Fruit fly (Drosophila melanogaster) Kc167 (cell line): Measurements from ENCODE around the gene Zip88E.

Experiments
- Myc ChIP-seq: fragments of >200 bp; optimal IDR thresholded peaks from 2 replicates; lab custom pipeline; 2017; ENCODE audit warnings: missing external identifiers
- Sin3A ChIP-seq: fragments of >200 bp; optimal IDR thresholded peaks from 2 replicates; lab custom pipeline; 2018; ENCODE audit warnings: missing external identifiers
- h ChIP-seq: fragments of >200 bp; optimal IDR thresholded peaks from 3 replicates; lab custom pipeline; 2018; ENCODE audit warnings: missing external identifiers
- insv ChIP-seq: fragments of >200 bp; optimal IDR thresholded peaks from 3 replicates; lab custom pipeline; 2018; ENCODE audit warnings: missing external identifiers
- psq ChIP-seq: fragments of >200 bp; optimal IDR thresholded peaks from 2 replicates; lab custom pipeline; 2017; ENCODE audit warnings: missing external identifiers
- ttk ChIP-seq: sonication (Bioruptor generic); optimal IDR thresholded peaks from 2 replicates; lab custom pipeline; 2017; ENCODE audit warnings: missing external identifiers

Zip88E gene

DNA sequence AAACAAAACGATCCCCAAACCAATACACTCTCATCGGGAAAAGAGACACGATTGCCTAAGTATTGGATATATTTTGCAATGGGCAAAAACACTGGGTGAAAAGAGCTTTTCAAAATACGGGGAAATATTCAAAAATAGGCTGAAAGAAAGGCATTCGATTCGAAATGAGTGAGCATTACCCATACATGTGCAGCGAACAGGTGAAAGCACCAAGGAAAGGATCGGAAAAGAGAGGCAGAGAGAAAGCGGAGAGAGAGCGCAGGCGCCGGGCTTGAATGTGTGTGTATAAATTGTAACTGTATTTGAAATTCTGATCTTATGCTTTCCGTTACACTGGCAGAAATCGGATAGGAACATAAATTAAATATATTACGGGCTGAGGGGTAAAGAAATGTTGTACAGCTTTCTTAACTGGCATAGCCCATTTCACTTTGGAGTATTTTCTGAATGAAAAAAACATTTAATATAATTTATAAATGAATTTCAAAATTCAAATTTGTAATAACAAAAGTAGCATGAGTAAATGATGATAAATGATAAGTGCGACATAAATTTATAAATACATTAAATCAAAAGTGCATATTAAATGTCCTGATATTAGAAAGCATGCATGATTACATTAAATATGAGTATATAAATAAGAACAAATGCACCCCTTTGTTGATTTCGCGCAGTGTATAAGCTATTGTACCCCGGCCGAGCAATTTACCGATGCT, 12.3 kb downstream of the Zip88E start:
- TF ChIP-seq insv (lab: Kevin White, UChicago) = no peak
- TF ChIP-seq h (lab: Kevin White, UChicago) = no peak
- TF ChIP-seq Myc (lab: Kevin White, UChicago) = no peak
- TF ChIP-seq Sin3A (lab: Kevin White, UChicago) = no peak
- TF ChIP-seq ttk (lab: Kevin White, UChicago) = no peak
- no peak for TF ChIP-seq psq

DNA sequence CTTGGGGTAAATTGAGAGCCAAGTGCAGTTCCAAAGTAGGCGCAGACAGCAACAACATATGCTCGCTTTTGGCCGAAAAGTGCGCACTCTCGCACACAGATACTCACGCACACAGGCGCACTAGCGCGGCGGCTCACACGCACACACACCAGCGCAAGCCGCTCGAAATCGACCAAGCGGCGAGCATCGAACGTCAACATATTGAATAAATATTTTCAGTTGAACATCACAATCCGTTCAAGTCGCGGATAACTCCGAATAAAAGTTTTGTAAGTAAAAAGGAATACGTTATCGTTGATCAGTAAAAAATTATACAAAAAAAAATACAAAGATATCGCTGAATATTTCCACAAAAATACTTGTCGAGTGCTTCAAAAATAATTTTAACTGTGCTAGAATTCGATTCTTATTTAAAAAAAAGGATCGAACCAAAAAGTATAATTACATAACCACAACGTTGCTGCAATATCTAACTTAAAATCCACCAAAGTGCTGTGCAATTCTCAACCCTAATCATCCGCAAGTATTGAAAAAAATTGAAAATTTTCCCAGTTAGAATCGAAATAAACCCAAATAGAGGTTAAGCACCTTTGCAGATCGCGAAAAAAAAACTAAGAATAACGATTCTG, 13.0 kb downstream of the Zip88E start:
- no peak for TF ChIP-seq insv (lab: Kevin White, UChicago)
- no peak for TF ChIP-seq psq
- no peak for TF ChIP-seq Myc (lab: Kevin White, UChicago)
- TF ChIP-seq ttk (lab: Kevin White, UChicago) = no peak
- TF ChIP-seq h (lab: Kevin White, UChicago) = no peak
- TF ChIP-seq Sin3A (lab: Kevin White, UChicago) = no peak

DNA sequence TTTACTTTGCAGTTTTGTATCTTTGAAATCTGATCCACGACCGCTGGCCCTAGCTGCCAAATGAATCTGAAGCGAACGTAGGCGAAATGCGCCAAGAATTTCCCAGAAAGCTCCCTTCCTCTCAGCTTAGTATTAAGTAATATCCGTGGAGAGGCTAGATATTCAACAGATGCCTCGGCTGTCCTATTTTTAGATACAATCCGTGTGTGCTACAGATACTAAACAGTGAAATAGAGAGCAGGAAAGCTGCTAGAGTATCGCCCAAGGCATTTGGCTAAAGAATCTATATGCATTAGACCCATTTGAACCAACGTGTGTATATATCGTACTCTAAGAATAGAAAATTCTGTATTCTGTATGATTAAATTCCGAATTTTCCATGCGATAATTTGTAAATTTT, 13.9 kb downstream of the Zip88E start:
- TF ChIP-seq h (lab: Kevin White, UChicago) (no peak), insv (lab: Kevin White, UChicago) (no peak), Myc (lab: Kevin White, UChicago) (no peak), ttk (lab: Kevin White, UChicago) (no peak), psq (no peak), Sin3A (lab: Kevin White, UChicago) (no peak)

DNA sequence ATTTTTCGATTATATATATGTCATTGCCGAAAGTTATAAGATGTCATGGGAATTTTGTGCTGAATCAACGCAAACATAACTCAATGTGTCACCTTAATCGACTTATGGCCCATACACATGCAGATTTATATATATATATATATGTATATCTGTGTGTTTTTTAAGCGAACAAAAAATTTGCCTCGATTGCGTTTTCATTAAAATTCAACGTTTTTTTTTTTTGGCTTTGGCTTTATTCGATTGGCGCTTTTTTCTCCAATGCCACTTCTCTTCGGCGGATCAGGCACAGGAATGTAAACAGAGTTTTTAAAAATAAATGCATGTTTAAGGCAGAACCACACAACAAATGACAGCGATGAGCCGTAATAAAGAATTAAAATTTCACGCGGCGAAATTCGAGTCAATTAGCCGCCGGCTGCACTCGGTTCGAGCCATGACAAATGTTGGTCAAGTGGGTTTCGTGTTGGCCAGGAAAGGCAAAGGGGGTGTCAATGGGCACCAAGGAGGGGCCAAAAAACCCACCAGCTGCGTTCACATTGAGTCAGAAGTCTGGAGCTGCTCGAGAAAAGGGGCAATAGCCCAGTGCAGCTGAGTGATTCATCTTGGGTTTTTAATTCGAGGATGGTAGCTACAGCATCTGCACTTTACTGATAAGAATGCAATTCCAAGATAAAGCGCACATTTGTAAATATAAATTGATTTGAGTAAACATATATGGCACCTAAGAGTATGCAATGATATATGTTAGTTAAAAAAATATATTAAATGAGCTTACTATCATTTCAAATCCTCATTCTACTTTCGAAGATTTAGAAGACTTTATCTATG, 14.7 kb downstream of the Zip88E start:
- TF ChIP-seq h (lab: Kevin White, UChicago) (no peak), psq (no peak)

DNA sequence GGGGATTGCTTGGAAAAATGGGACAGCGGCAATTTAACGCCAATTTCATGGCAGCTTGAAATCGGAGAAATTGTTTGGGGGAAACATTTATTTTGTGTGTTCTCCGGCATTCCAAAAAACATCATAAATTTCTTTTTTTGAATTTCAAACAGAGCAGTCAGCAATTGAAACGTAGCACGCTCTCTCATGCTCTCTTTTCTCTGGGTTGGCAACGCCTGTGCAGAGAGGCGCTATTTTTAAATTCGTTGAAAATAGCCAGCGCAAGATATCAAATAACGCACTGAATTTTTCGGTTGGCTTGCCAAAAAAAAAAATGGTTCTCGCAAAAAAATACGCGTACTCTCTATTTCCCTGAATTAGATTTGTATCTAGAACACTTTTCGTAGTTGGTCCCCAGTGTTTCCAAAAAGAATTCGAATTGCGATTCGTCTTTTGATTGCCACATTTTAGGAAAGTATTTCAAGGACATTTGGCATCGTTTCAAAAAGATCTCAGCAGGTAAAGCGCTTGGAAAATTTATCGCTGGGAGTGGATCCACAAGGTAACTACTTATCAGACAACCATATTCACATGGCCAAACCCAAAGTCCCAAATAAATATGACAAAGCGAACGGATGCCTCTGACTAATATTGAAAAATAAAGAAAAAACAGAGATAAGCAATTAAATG, 17.7 kb downstream of the Zip88E start:
- TF ChIP-seq h (lab: Kevin White, UChicago) (no peak), Sin3A (lab: Kevin White, UChicago) (no peak), ttk (lab: Kevin White, UChicago) (no peak), insv (lab: Kevin White, UChicago) (no peak), Myc (lab: Kevin White, UChicago) (no peak), psq (no peak)

DNA sequence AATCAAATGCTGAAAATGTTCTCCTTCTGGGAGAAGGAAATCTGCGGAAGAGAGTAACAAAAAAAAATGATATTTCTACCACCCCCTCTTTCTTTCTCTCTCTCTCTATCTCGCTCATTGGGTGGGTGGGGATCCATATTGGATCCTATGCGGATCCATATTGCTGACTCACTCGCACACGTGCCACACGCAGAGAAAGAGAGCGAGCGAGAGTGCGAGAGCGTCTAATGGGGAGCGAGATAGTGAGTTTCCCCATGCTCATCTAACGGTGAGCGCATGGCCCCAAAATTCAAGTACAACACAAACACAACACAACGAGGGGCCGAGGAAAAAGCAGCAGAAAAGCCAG, 18.2 kb downstream of the Zip88E start:
- no peak for TF ChIP-seq ttk (lab: Kevin White, UChicago)
- TF ChIP-seq Myc (lab: Kevin White, UChicago) = no peak
- TF ChIP-seq Sin3A (lab: Kevin White, UChicago) = no peak
- no peak for TF ChIP-seq insv (lab: Kevin White, UChicago)
- TF ChIP-seq psq = no peak
- no peak for TF ChIP-seq h (lab: Kevin White, UChicago)

DNA sequence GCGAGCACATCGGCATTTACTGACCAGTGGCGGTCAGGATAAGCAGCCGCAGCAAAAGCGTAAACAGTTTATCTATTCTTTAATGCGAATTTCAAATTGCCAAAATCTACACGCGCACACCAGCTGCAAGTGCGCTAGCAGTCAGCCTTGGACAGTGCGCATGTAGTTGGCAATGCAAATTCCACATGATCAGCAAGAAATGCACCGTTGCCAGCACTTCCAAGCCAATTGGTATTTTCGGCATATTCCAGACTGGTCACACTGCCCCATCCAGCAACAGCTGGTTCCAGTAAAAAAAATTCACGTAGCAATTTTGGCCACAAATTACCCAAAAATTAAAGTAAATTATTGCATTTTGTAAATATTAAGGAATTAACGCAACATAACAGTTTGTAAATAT, 19.3 kb downstream of the Zip88E start:
- TF ChIP-seq Myc (lab: Kevin White, UChicago) (no peak), ttk (lab: Kevin White, UChicago) (no peak)

DNA sequence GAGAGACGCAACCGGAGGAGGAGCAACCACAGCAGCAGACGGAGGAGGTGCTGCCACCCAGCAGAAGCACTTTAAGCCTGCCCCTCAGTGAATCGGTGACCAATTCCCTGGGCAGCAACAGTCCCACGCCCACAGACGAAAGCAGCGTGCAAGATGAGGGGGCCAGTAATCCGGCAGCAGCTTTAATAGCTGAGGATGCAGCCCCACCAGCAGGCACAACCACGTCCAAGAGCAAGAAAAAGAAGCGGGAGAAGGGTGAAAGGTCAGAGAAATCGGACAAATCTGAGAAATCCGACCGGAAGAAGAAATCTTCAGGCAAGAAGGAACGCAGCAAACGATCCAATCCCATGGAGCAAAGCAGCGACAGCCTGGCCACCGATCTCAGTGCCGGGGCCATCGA, 20.3 kb downstream of the Zip88E start:
- TF ChIP-seq insv (lab: Kevin White, UChicago) (no peak), Myc (lab: Kevin White, UChicago) (no peak), h (lab: Kevin White, UChicago) (no peak), psq (no peak), Sin3A (lab: Kevin White, UChicago) (no peak), ttk (lab: Kevin White, UChicago) (no peak)

DNA sequence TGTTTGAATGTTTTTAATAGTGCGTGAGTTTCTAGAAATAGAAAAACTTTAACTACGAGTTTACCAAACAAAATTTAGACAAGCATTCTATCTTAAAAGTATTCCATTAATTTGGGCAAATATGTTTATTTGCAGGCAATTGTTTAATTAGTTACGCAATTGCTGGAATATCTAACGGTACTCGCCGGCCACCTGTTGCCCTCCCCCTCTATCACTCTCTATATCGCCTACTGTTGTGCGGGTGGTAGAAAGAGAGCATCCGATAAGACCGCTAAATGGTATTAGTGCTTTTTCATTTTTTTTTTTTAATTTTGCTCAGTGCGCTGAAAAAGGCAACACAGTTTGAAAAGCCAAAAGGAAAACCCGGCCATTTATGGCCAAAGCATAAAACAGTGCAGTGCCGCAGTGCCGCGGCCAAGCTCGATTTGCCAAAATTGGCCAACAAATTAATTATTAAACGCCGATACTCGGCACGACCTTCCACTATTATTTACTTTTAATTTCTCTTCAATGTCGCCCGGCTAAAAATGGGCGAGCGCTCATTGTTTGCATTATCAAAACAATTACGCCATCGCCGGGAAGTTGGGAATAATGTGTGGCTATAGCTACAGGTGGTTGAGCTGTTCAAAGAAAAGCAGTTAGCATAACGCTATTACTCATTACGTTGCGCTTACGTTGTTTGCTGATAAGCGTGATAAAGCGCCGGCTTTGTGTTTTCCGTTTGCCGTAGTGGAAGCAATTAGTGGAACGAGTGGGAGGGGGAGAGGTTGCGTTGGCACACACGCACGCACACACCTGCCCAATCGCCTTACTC, 21.6 kb downstream of the Zip88E start:
- TF ChIP-seq psq (no peak), insv (lab: Kevin White, UChicago) (no peak), Myc (lab: Kevin White, UChicago) (no peak), h (lab: Kevin White, UChicago) (no peak), ttk (lab: Kevin White, UChicago) (no peak), Sin3A (lab: Kevin White, UChicago) (no peak)

DNA sequence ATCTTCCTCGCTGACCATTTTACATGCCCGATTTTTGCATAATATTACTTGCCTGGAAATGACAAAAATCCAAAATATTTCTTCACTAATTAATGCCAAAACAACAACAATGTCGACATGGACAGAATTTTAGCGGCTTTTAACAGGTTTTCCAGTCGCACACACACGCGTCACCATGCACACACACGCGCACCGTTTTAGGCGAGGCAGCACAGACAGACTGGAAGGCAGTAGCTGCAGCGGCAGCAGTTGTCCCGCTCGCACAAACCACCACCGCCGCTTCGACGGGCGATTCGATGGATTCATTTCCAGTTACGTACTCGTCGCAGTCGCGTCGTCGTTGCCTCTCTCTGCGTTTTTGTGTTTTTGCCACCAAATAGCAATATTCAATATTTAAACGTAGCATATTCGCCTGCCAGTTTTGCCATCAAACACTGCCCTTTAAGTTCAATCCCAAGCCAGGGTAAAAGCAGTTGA, 22.2 kb downstream of the Zip88E start, which contains the start of gene CG45218:
TSS of gene CG45218 (minus strand) at position 158 of the 477 bp plus-strand sequence.
- TF ChIP-seq Sin3A (lab: Kevin White, UChicago) = no peak
- TF ChIP-seq psq = no peak
- no peak for TF ChIP-seq Myc (lab: Kevin White, UChicago)
- no peak for TF ChIP-seq h (lab: Kevin White, UChicago)
- TF ChIP-seq ttk (lab: Kevin White, UChicago) = no peak
- TF ChIP-seq insv (lab: Kevin White, UChicago) = no peak
